Worm (Caenorhabditis elegans) whole organism, L3 larva: ENCODE results near the gene C09F5.1.

Experiments used
- R02D3.7 ChIP-seq: fragments of 150-350 bp; optimal IDR thresholded peaks from 2 replicates; lab custom pipeline; 2014; ENCODE audit warnings: missing biosample characterization, missing genetic modification characterization
- ZK546.5 ChIP-seq: sonication (generic microtip); optimal IDR thresholded peaks from 2 replicates; lab custom pipeline; 2017; ENCODE audit warnings: missing biosample characterization, missing genetic modification characterization
- aly-2 ChIP-seq: fragments of 150-350 bp; optimal IDR thresholded peaks from 2 replicates; lab custom pipeline; 2014; ENCODE audit warnings: missing biosample characterization, missing genetic modification characterization
- ama-1 ChIP-seq: fragments of 150-350 bp; optimal IDR thresholded peaks from 2 replicates; lab custom pipeline; 2018
- ceh-28 ChIP-seq: fragments of 150-350 bp; optimal IDR thresholded peaks from 2 replicates; lab custom pipeline; 2014; ENCODE audit warnings: missing biosample characterization, missing genetic modification reagents, missing genetic modification characterization
- ceh-82 ChIP-seq: fragments of 150-350 bp; optimal IDR thresholded peaks from 2 replicates; lab custom pipeline; 2014; ENCODE audit warnings: missing biosample characterization, missing genetic modification characterization
- ceh-9 ChIP-seq: sonication (generic microtip); optimal IDR thresholded peaks from 2 replicates; lab custom pipeline; 2018; ENCODE audit warnings: missing biosample characterization, missing genetic modification characterization
- daf-12 ChIP-seq: fragments of 150-350 bp; optimal IDR thresholded peaks from 2 replicates; lab custom pipeline; 2014; ENCODE audit warnings: missing biosample characterization, missing genetic modification reagents, missing genetic modification characterization
- egl-5 ChIP-seq: fragments of 150-350 bp; optimal IDR thresholded peaks from 2 replicates; lab custom pipeline; 2017; ENCODE audit warnings: missing biosample characterization, missing genetic modification reagents, missing genetic modification characterization, inconsistent platforms
- elt-1 ChIP-seq: fragments of 150-350 bp; optimal IDR thresholded peaks from 2 replicates; lab custom pipeline; 2014; ENCODE audit warnings: missing biosample characterization, missing genetic modification characterization
- eor-1 ChIP-seq, 2 experiments: fragments of 150-350 bp; optimal IDR thresholded peaks; 2 replicates each; lab custom pipeline; 2014 to 2018; ENCODE audit warnings: missing biosample characterization in 2 of 2, missing genetic modification characterization in 2 of 2
- fkh-10 ChIP-seq: sonication (generic microtip); optimal IDR thresholded peaks from 2 replicates; lab custom pipeline; 2017; ENCODE audit warnings: missing biosample characterization, missing genetic modification reagents, missing genetic modification characterization
- fkh-2 ChIP-seq: fragments of 150-350 bp; optimal IDR thresholded peaks from 2 replicates; lab custom pipeline; 2014; ENCODE audit warnings: missing biosample characterization, missing genetic modification reagents, missing genetic modification characterization
- fos-1 ChIP-seq: fragments of 150-350 bp; optimal IDR thresholded peaks from 2 replicates; lab custom pipeline; 2014; ENCODE audit warnings: missing biosample characterization, missing genetic modification characterization
- hmg-11 ChIP-seq: sonication (generic microtip); optimal IDR thresholded peaks from 2 replicates; lab custom pipeline; 2016; ENCODE audit warnings: missing genetic modification characterization, missing compliant biosample characterization
- jun-1 ChIP-seq: fragments of 150-350 bp; optimal IDR thresholded peaks from 2 replicates; lab custom pipeline; 2014; ENCODE audit warnings: missing biosample characterization, missing genetic modification reagents, missing genetic modification characterization
- lin-15B ChIP-seq: fragments of 150-350 bp; optimal IDR thresholded peaks from 2 replicates; lab custom pipeline; 2014; ENCODE audit warnings: missing biosample characterization, missing genetic modification characterization
- lin-39 ChIP-seq: fragments of 150-350 bp; optimal IDR thresholded peaks from 2 replicates; lab custom pipeline; 2018; ENCODE audit warnings: missing biosample characterization, missing genetic modification reagents, missing genetic modification characterization
- lsy-12 ChIP-seq: sonication (generic microtip); optimal IDR thresholded peaks from 2 replicates; lab custom pipeline; 2016; ENCODE audit warnings: mild to moderate bottlenecking, missing genetic modification characterization, missing compliant biosample characterization
- mml-1 ChIP-seq: fragments of 150-350 bp; sonication (generic microtip); optimal IDR thresholded peaks from 3 replicates; lab custom pipeline; 2014; ENCODE audit warnings: missing biosample characterization, missing genetic modification characterization
- nfya-1 ChIP-seq: sonication (generic microtip); optimal IDR thresholded peaks from 2 replicates; lab custom pipeline; 2017; ENCODE audit warnings: missing genetic modification characterization, mild to moderate bottlenecking, missing compliant biosample characterization, antibody characterized with exemption, moderate library complexity; ENCODE audit not compliant: insufficient read depth
- nhr-11 ChIP-seq: fragments of 150-350 bp; optimal IDR thresholded peaks from 2 replicates; lab custom pipeline; 2014; ENCODE audit warnings: missing biosample characterization, missing genetic modification characterization
- nhr-12 ChIP-seq: fragments of 150-350 bp; optimal IDR thresholded peaks from 2 replicates; lab custom pipeline; 2014; ENCODE audit warnings: missing biosample characterization, missing genetic modification characterization
- nhr-23 ChIP-seq: fragments of 150-350 bp; optimal IDR thresholded peaks from 2 replicates; lab custom pipeline; 2014; ENCODE audit warnings: missing biosample characterization, missing genetic modification reagents, missing genetic modification characterization
- nhr-28 ChIP-seq: fragments of 150-350 bp; optimal IDR thresholded peaks from 2 replicates; lab custom pipeline; 2014; ENCODE audit warnings: missing biosample characterization, missing genetic modification characterization
- nhr-76 ChIP-seq: fragments of 150-350 bp; sonication (generic microtip); optimal IDR thresholded peaks from 5 replicates; lab custom pipeline; 2014; ENCODE audit warnings: missing biosample characterization, missing genetic modification characterization
- nhr-77 ChIP-seq: fragments of 150-350 bp; optimal IDR thresholded peaks from 2 replicates; lab custom pipeline; 2014; ENCODE audit warnings: missing biosample characterization, missing genetic modification characterization
- snpc-4 ChIP-seq: fragments of 150-350 bp; optimal IDR thresholded peaks from 2 replicates; lab custom pipeline; 2014; ENCODE audit warnings: missing biosample characterization, missing genetic modification characterization
- tbx-2 ChIP-seq: sonication (generic microtip); optimal IDR thresholded peaks from 2 replicates; lab custom pipeline; 2016; ENCODE audit warnings: mild to moderate bottlenecking, missing genetic modification characterization, missing compliant biosample characterization
- unc-39 ChIP-seq: sonication (generic microtip); optimal IDR thresholded peaks from 4 replicates; lab custom pipeline; 2017; ENCODE audit warnings: missing biosample characterization, missing genetic modification characterization
- unc-62 ChIP-seq: fragments of 150-350 bp; sonication (generic microtip); optimal IDR thresholded peaks from 4 replicates; lab custom pipeline; 2014; ENCODE audit warnings: missing biosample characterization, missing genetic modification reagents, missing genetic modification characterization
- zag-1 ChIP-seq: fragments of 150-350 bp; optimal IDR thresholded peaks from 2 replicates; lab custom pipeline; 2014; ENCODE audit warnings: missing biosample characterization, missing genetic modification characterization
- ztf-4 ChIP-seq: fragments of 150-350 bp; optimal IDR thresholded peaks from 2 replicates; lab custom pipeline; 2014; ENCODE audit warnings: missing biosample characterization, missing genetic modification characterization

C09F5.1 gene

ce11 chrIII:668303-668893 is 9.9 kb downstream of the C09F5.1 start, which contains the start of gene W02B3.3:
Gene W02B3.3 (minus strand): TSS chrIII:668433.
- TF ChIP-seq hmg-11 (tag; lab: Kevin White, UChicago) (peak; percentile 86), lin-39 (tag; lab: Kevin White, UChicago) (peak; percentile 93), nhr-28 (no peak), nhr-23 (tag; lab: Kevin White, UChicago) (no peak), snpc-4 (tag; lab: Kevin White, UChicago) (peak; percentile 39), daf-12 (tag; lab: Kevin White, UChicago) (no peak), egl-5 (tag; lab: Kevin White, UChicago) (peak; percentile 22), fkh-10 (peak; percentile 73), ceh-28 (tag; lab: Kevin White, UChicago) (no peak), lsy-12 (tag; lab: Kevin White, UChicago) (no peak), ztf-4 (no peak), aly-2 (no peak), tbx-2 (tag; lab: Kevin White, UChicago) (peak; percentile 39), fkh-2 (tag; lab: Kevin White, UChicago) (no peak), unc-62 (GFP tag; lab: Kevin White, UChicago) (peak; percentile 50), jun-1 (no peak), zag-1 (tag; lab: Kevin White, UChicago) (no peak), lin-15B (tag; lab: Kevin White, UChicago) (peak; percentile 21), ceh-9 (no peak), nhr-76 (tag; lab: Kevin White, UChicago) (no peak), fos-1 (tag; lab: Kevin White, UChicago) (no peak), nfya-1 (tag; lab: Kevin White, UChicago) (peak; percentile 78)
- TF ChIP-seq, all 47 proteins: peak for 9

- peak; percentile 24 for TF ChIP-seq ceh-28 (tag; lab: Kevin White, UChicago)
- no peak for TF ChIP-seq ceh-9
- TF ChIP-seq tbx-2 (tag; lab: Kevin White, UChicago) = peak; percentile 36
- TF ChIP-seq lin-39 (tag; lab: Kevin White, UChicago) = peak; percentile 91
- TF ChIP-seq aly-2 = no peak
- TF ChIP-seq unc-62 (GFP tag; lab: Kevin White, UChicago) = no peak
- peak; percentile 85 for TF ChIP-seq nfya-1 (tag; lab: Kevin White, UChicago)
- TF ChIP-seq hmg-11 (tag; lab: Kevin White, UChicago) = peak; percentile 75
- TF ChIP-seq eor-1 (tag; optimal IDR thresholded peaks at IDR 0.05; lab: Kevin White, UChicago) = no peak
- peak; percentile 29 for TF ChIP-seq lsy-12 (tag; lab: Kevin White, UChicago)
- peak; percentile 89 for TF ChIP-seq fkh-10
- TF ChIP-seq lin-15B (tag; lab: Kevin White, UChicago) = peak; percentile 19
- no peak for TF ChIP-seq ZK546.5 (tag; lab: Kevin White, UChicago)
Measured at ce11 chrIII:670994-671393, 12.5 kb downstream of the C09F5.1 start.

- TF ChIP-seq eor-1 (tag; optimal IDR thresholded peaks at IDR 0.05; lab: Kevin White, UChicago) (no peak), fkh-10 (peak; percentile 82), nfya-1 (tag; lab: Kevin White, UChicago) (peak; percentile 40), hmg-11 (tag; lab: Kevin White, UChicago) (peak; percentile 39)
Measured at ce11 chrIII:675413-675812, 16.9 kb downstream of the C09F5.1 start.

- TF ChIP-seq jun-1 = no peak
- no peak for TF ChIP-seq ztf-4
- TF ChIP-seq egl-5 (tag; lab: Kevin White, UChicago) = no peak
- TF ChIP-seq tbx-2 (tag; lab: Kevin White, UChicago) = no peak
- TF ChIP-seq ceh-9 = no peak
- no peak for TF ChIP-seq ceh-82 (tag; lab: Kevin White, UChicago)
- no peak for TF ChIP-seq ceh-28 (tag; lab: Kevin White, UChicago)
- no peak for TF ChIP-seq mml-1
- TF ChIP-seq aly-2 = no peak
- no peak for TF ChIP-seq lin-39 (tag; lab: Kevin White, UChicago)
- no peak for TF ChIP-seq fos-1 (tag; lab: Kevin White, UChicago)
- no peak for TF ChIP-seq lsy-12 (tag; lab: Kevin White, UChicago)
- TF ChIP-seq nhr-12 (tag; lab: Kevin White, UChicago) = no peak
- TF ChIP-seq nhr-11 (tag; lab: Kevin White, UChicago) = no peak
- no peak for TF ChIP-seq fkh-2 (tag; lab: Kevin White, UChicago)
- no peak for TF ChIP-seq zag-1 (tag; lab: Kevin White, UChicago)
- no peak for TF ChIP-seq R02D3.7 (tag; lab: Kevin White, UChicago)
Measured at ce11 chrIII:675822-676221, 17.3 kb downstream of the C09F5.1 start, which contains the start of gene grk-2. Gene grk-2 (plus strand): TSS chrIII:676122.

ce11 chrIII:683318-683717 is 24.8 kb downstream of the C09F5.1 start, which contains the start of gene W02B3.4:
Gene W02B3.4 (minus strand): TSS chrIII:683418.
- TF ChIP-seq elt-1 (tag; lab: Kevin White, UChicago) = no peak
- TF ChIP-seq unc-39 (tag; lab: Kevin White, UChicago) = no peak
- TF ChIP-seq daf-12 (tag; lab: Kevin White, UChicago) = no peak
- no peak for TF ChIP-seq eor-1 (tag; optimal IDR thresholded peaks at IDR 0.05; lab: Kevin White, UChicago)
- TF ChIP-seq jun-1 = no peak
- TF ChIP-seq fkh-2 (tag; lab: Kevin White, UChicago) = no peak
- TF ChIP-seq ama-1 = no peak
- TF ChIP-seq nhr-77 (tag; lab: Kevin White, UChicago) = no peak
